Worm (Caenorhabditis elegans) whole organism, mixed stage, embryonic: Measurements from ENCODE around the gene T22D1.3.

Experiments
- M03D4.4 ChIP-seq: sonication (generic microtip); optimal IDR thresholded peaks from 2 replicates; lab custom pipeline; 2017; ENCODE audit warnings: mild to moderate bottlenecking, missing genetic modification characterization, missing compliant biosample characterization
- bed-3 ChIP-seq: fragments of 200-800 bp; sonication (Bioruptor generic); optimal IDR thresholded peaks from 3 replicates; lab custom pipeline; 2018; ENCODE audit warnings: mild to moderate bottlenecking, missing genetic modification characterization, moderate library complexity, missing compliant biosample characterization
- ceh-39 ChIP-seq: fragments of 150-350 bp; optimal IDR thresholded peaks from 2 replicates; lab custom pipeline; 2014; ENCODE audit warnings: missing biosample characterization, missing genetic modification characterization
- ceh-43 ChIP-seq: fragments of 200-800 bp; sonication (Bioruptor generic); optimal IDR thresholded peaks from 2 replicates; lab custom pipeline; 2018; ENCODE audit warnings: mild to moderate bottlenecking, missing genetic modification characterization, moderate library complexity, missing compliant biosample characterization
- ceh-83 ChIP-seq: fragments of 200-800 bp; sonication (Bioruptor generic); optimal IDR thresholded peaks from 2 replicates; lab custom pipeline; 2018; ENCODE audit warnings: mild to moderate bottlenecking, missing genetic modification characterization, missing compliant biosample characterization
- ces-1 ChIP-seq: fragments of 150-350 bp; optimal IDR thresholded peaks from 2 replicates; lab custom pipeline; 2014; ENCODE audit warnings: missing biosample characterization, missing genetic modification reagents, missing genetic modification characterization
- cnd-1 ChIP-seq: fragments of 200-800 bp; sonication (Bioruptor generic); optimal IDR thresholded peaks from 2 replicates; lab custom pipeline; 2018; ENCODE audit warnings: mild to moderate bottlenecking, missing genetic modification characterization, missing compliant biosample characterization
- elt-1 ChIP-seq: sonication (generic microtip); optimal IDR thresholded peaks from 2 replicates; lab custom pipeline; 2017; ENCODE audit warnings: missing genetic modification characterization, mild to moderate bottlenecking, missing compliant biosample characterization, antibody characterized with exemption, moderate library complexity, borderline replicate concordance; ENCODE audit not compliant: insufficient read depth
- flh-1 ChIP-seq: fragments of 200-800 bp; sonication (Bioruptor generic); optimal IDR thresholded peaks from 2 replicates; lab custom pipeline; 2018; ENCODE audit warnings: mild to moderate bottlenecking, missing genetic modification characterization, moderate library complexity, missing compliant biosample characterization
- ham-2 ChIP-seq: fragments of 200-800 bp; sonication (Bioruptor generic); optimal IDR thresholded peaks from 2 replicates; lab custom pipeline; 2018; ENCODE audit warnings: mild to moderate bottlenecking, missing genetic modification characterization, missing compliant biosample characterization
- hlh-1 ChIP-seq: fragments of 150-350 bp; optimal IDR thresholded peaks from 2 replicates; lab custom pipeline; 2014; ENCODE audit warnings: missing biosample characterization, missing genetic modification reagents, missing genetic modification characterization
- lin-13 ChIP-seq: fragments of 150-350 bp; optimal IDR thresholded peaks from 2 replicates; lab custom pipeline; 2014; ENCODE audit warnings: missing biosample characterization, missing genetic modification characterization
- lin-32 ChIP-seq: fragments of 200-800 bp; sonication (Bioruptor generic); optimal IDR thresholded peaks from 2 replicates; lab custom pipeline; 2018; ENCODE audit warnings: mild to moderate bottlenecking, missing genetic modification characterization, missing compliant biosample characterization
- mls-2 ChIP-seq: sonication (generic microtip); optimal IDR thresholded peaks from 2 replicates; lab custom pipeline; 2016; ENCODE audit warnings: mild to moderate bottlenecking, missing genetic modification characterization, moderate library complexity, missing compliant biosample characterization
- nhr-12 ChIP-seq: fragments of 150-350 bp; optimal IDR thresholded peaks from 2 replicates; lab custom pipeline; 2014; ENCODE audit warnings: missing biosample characterization, missing genetic modification characterization
- nhr-28 ChIP-seq: fragments of 150-350 bp; optimal IDR thresholded peaks from 2 replicates; lab custom pipeline; 2014; ENCODE audit warnings: missing biosample characterization, missing genetic modification characterization
- pha-4 ChIP-seq: fragments of 150-350 bp; optimal IDR thresholded peaks from 2 replicates; lab custom pipeline; 2018; ENCODE audit warnings: missing biosample characterization, missing genetic modification reagents, missing genetic modification characterization
- snpc-4 ChIP-seq: fragments of 150-350 bp; optimal IDR thresholded peaks from 2 replicates; lab custom pipeline; 2014; ENCODE audit warnings: missing biosample characterization, missing genetic modification characterization
- sptf-1 ChIP-seq: sonication (generic microtip); optimal IDR thresholded peaks from 2 replicates; lab custom pipeline; 2017; ENCODE audit warnings: mild to moderate bottlenecking, missing genetic modification characterization, moderate library complexity, missing compliant biosample characterization
- tbx-8 ChIP-seq: fragments of 200-800 bp; sonication (Bioruptor generic); optimal IDR thresholded peaks from 2 replicates; lab custom pipeline; 2018; ENCODE audit warnings: mild to moderate bottlenecking, missing genetic modification characterization, moderate library complexity, missing compliant biosample characterization
- unc-120 ChIP-seq: sonication (generic microtip); optimal IDR thresholded peaks from 2 replicates; lab custom pipeline; 2017; ENCODE audit warnings: missing genetic modification characterization, missing compliant biosample characterization; ENCODE audit not compliant: poor library complexity, severe bottlenecking
- unc-39 ChIP-seq: fragments of 150-350 bp; optimal IDR thresholded peaks from 2 replicates; lab custom pipeline; 2014; ENCODE audit warnings: missing biosample characterization, missing genetic modification characterization
- unc-62 ChIP-seq: fragments of 150-350 bp; optimal IDR thresholded peaks from 2 replicates; lab custom pipeline; 2014; ENCODE audit warnings: missing biosample characterization, missing genetic modification reagents, missing genetic modification characterization
- ztf-11 ChIP-seq: fragments of 150-350 bp; optimal IDR thresholded peaks from 2 replicates; lab custom pipeline; 2014; ENCODE audit warnings: missing biosample characterization, missing genetic modification characterization

The T22D1.3 gene

DNA sequence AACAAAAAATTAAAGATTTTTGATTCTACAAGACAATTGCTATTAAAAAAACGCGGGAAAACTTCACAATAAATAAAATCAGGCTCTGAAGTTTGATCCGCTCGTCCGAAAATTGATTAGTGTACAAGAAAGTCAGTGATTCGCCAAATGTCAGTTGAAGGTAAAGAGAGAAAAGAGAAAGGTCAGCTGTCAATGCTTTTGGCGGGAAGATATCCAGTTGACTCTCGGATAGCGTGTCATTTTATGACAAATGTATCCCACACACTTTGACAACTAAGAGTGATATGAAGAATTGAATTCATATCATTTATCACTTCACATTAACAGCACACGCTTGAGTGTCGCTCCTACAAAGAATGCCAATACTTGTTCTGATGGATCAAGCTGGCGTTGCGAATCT is 33.5 kb downstream of the T22D1.3 start:
- TF ChIP-seq unc-39 (tag; lab: Kevin White, UChicago) (no peak), M03D4.4 (tag; lab: Kevin White, UChicago) (no peak), pha-4 (no peak), unc-120 (tag; lab: Kevin White, UChicago) (peak; percentile 27), hlh-1 (peak; percentile 92), unc-62 (peak; percentile 95), sptf-1 (tag; lab: Kevin White, UChicago) (no peak), lin-32 (GFP tag; lab: Kevin White, UChicago) (no peak)

ce11 chrIV:6951259-6951658 is 37.9 kb downstream of the T22D1.3 start:
- peak; percentile 8 for TF ChIP-seq ces-1 (GFP tag; lab: Kevin White, UChicago)
- no peak for TF ChIP-seq bed-3 (GFP tag; lab: Kevin White, UChicago)

ce11 chrIV:6954682-6955081 is 41.3 kb downstream of the T22D1.3 start:
- no peak for TF ChIP-seq flh-1 (GFP tag; lab: Kevin White, UChicago)
- no peak for TF ChIP-seq snpc-4 (tag; lab: Kevin White, UChicago)
- TF ChIP-seq tbx-8 (GFP tag; lab: Kevin White, UChicago) = no peak
- TF ChIP-seq ces-1 (GFP tag; lab: Kevin White, UChicago) = peak; percentile 4

ce11 chrIV:6956668-6957067 is 43.3 kb downstream of the T22D1.3 start:
- TF ChIP-seq ces-1 (GFP tag; lab: Kevin White, UChicago) = peak; percentile 96
- no peak for TF ChIP-seq nhr-12 (tag; lab: Kevin White, UChicago)
- TF ChIP-seq mls-2 = no peak

- TF ChIP-seq unc-62 (no peak), unc-39 (tag; lab: Kevin White, UChicago) (no peak), sptf-1 (tag; lab: Kevin White, UChicago) (no peak), hlh-1 (no peak), elt-1 (tag; lab: Kevin White, UChicago) (no peak), lin-13 (tag; lab: Kevin White, UChicago) (no peak), cnd-1 (tag; lab: Kevin White, UChicago) (no peak), snpc-4 (tag; lab: Kevin White, UChicago) (no peak), ceh-43 (GFP tag; lab: Kevin White, UChicago) (no peak), ham-2 (GFP tag; lab: Kevin White, UChicago) (no peak), ztf-11 (tag; lab: Kevin White, UChicago) (no peak), M03D4.4 (tag; lab: Kevin White, UChicago) (no peak), ceh-39 (no peak)
Measured at ce11 chrIV:6957341-6957740, 44.0 kb downstream of the T22D1.3 start, which contains the start of gene jnk-1. Gene jnk-1 (plus strand): TSS chrIV:6957641.

DNA sequence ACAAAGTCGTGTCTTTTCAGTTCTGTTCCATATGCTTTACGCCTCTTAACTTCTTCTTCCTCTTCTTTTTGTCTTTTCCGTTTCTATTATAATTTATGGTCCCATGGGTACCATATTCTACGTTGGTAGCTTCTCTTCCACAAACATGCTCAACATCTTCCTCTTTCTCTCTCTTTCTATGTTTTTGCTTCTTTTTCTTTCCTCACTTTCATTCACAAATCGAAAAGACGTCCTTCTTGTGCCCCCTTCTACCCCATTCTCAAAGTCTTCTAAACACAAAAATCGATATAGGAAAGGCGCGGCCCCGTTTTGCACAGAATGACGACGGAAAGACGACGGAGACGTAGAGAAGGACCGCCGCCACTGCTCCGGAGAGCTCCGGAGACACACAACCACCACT is 45.4 kb downstream of the T22D1.3 start:
- TF ChIP-seq mls-2 (peak; percentile 11), ces-1 (GFP tag; lab: Kevin White, UChicago) (peak; percentile 37), ceh-83 (no peak)

ce11 chrIV:6959483-6959882 is 46.1 kb downstream of the T22D1.3 start:
- TF ChIP-seq ces-1 (GFP tag; lab: Kevin White, UChicago) (peak; percentile 98), nhr-28 (tag; lab: Kevin White, UChicago) (no peak)

DNA sequence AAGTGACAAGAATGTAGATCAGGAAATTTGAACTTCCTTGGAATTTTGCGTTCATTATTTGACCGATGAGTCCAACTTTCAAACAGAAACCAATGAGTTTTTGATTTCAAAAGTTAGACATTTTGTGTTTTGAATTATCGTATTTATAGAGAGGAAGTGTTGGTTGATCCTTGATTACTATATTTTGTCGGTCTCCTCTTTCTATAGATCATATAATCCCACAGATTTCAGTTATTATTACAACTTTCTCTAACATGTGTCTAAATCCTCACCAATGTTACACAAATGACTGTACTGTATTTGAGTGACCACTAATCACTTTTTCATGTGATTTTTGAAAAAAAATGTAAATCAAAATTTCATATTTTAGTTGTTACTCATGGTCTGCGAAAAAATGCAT is 51.2 kb downstream of the T22D1.3 start, which contains the start of gene B0478.3:
B0478.3 (minus strand) TSS at position 101 of the 400 bp plus-strand sequence.
- no peak for TF ChIP-seq hlh-1
- TF ChIP-seq, all 35 proteins: peak for 0
